Fruit fly (Drosophila melanogaster) whole organism, embryonic: Measurements from ENCODE around the gene CG2772.

ENCODE experiments used
- Aef1 ChIP-seq: fragments of 200-800 bp; sonication (Bioruptor generic); IDR thresholded peaks from 3 replicates; pipeline ENCODE4 v1.3.6; 2022; ENCODE audit warnings: missing biosample characterization, missing genetic modification characterization
- BEAF-32 ChIP-seq: fragments of 200-800 bp; sonication (Bioruptor generic); optimal IDR thresholded peaks from 3 replicates; lab custom pipeline; 2017; ENCODE audit warnings: missing biosample characterization, missing genetic modification characterization, mild to moderate bottlenecking, moderate library complexity, missing genetic modification reagents
- CG10267 ChIP-seq: fragments of 200-800 bp; sonication (Bioruptor generic); optimal IDR thresholded peaks from 2 replicates; lab custom pipeline; 2018; ENCODE audit warnings: missing biosample characterization, mild to moderate bottlenecking, missing genetic modification characterization, moderate library complexity
- CG10431 ChIP-seq: fragments of 200-800 bp; sonication (Bioruptor generic); optimal IDR thresholded peaks from 3 replicates; lab custom pipeline; 2018; ENCODE audit warnings: missing biosample characterization, mild to moderate bottlenecking, missing genetic modification characterization
- CG10979 ChIP-seq: fragments of 200-800 bp; sonication (Bioruptor generic); optimal IDR thresholded peaks from 2 replicates; lab custom pipeline; 2018; ENCODE audit warnings: missing biosample characterization, mild to moderate bottlenecking, missing genetic modification characterization, moderate library complexity
- CG1233 ChIP-seq: fragments of 200-800 bp; sonication (Bioruptor generic); optimal IDR thresholded peaks from 4 replicates; lab custom pipeline; 2018; ENCODE audit warnings: missing biosample characterization, mild to moderate bottlenecking, missing genetic modification characterization
- CG13287 ChIP-seq: fragments of 200-800 bp; sonication (Bioruptor generic); IDR thresholded peaks from 2 replicates; pipeline ENCODE4 v1.3.6; 2022; ENCODE audit warnings: missing biosample characterization, missing genetic modification characterization; ENCODE audit not compliant: partially characterized antibody
- CG13775 ChIP-seq: fragments of 200-800 bp; sonication (Bioruptor generic); optimal IDR thresholded peaks from 3 replicates; lab custom pipeline; 2017; ENCODE audit warnings: missing biosample characterization, mild to moderate bottlenecking, missing genetic modification characterization
- CG14710 ChIP-seq: fragments of 200-800 bp; sonication (Bioruptor generic); optimal IDR thresholded peaks from 3 replicates; lab custom pipeline; 2019; ENCODE audit warnings: missing biosample characterization, mild to moderate bottlenecking, missing genetic modification characterization, moderate library complexity
- CG16863 ChIP-seq: fragments of 200-800 bp; sonication (Bioruptor generic); optimal IDR thresholded peaks from 3 replicates; lab custom pipeline; 2016; ENCODE audit warnings: missing biosample characterization, missing genetic modification characterization
- CG2202 ChIP-seq: fragments of 200-800 bp; sonication (Bioruptor generic); optimal IDR thresholded peaks from 2 replicates; lab custom pipeline; 2018; ENCODE audit warnings: missing biosample characterization, mild to moderate bottlenecking, missing genetic modification characterization
- CG2712 ChIP-seq: fragments of 200-800 bp; optimal IDR thresholded peaks from 3 replicates; lab custom pipeline; 2019; ENCODE audit warnings: missing biosample characterization, mild to moderate bottlenecking, missing genetic modification characterization, moderate library complexity
- CG31388 ChIP-seq: fragments of 200-800 bp; sonication (Bioruptor generic); optimal IDR thresholded peaks from 2 replicates; lab custom pipeline; 2016; ENCODE audit warnings: missing biosample characterization, missing genetic modification characterization
- CG42726 ChIP-seq: fragments of 200-800 bp; sonication (Bioruptor generic); IDR thresholded peaks from 2 replicates; pipeline ENCODE4 v1.3.6; 2022; ENCODE audit warnings: missing biosample characterization, missing genetic modification characterization; ENCODE audit not compliant: partially characterized antibody
- CG4424 ChIP-seq: fragments of 200-800 bp; sonication (Bioruptor generic); optimal IDR thresholded peaks from 3 replicates; lab custom pipeline; 2016; ENCODE audit warnings: missing biosample characterization, missing genetic modification characterization
- CG5953 ChIP-seq: fragments of 200-800 bp; sonication (Bioruptor generic); IDR thresholded peaks from 2 replicates; pipeline ENCODE4 v1.3.6; 2022; ENCODE audit warnings: missing biosample characterization, missing genetic modification characterization
- CG7357 ChIP-seq: fragments of 200-800 bp; sonication (Bioruptor generic); IDR thresholded peaks from 3 replicates; pipeline ENCODE4 v1.3.6; 2022; ENCODE audit warnings: missing biosample characterization, missing genetic modification characterization
- CTCF ChIP-seq: fragments of 200-800 bp; sonication (Bioruptor generic); optimal IDR thresholded peaks from 2 replicates; lab custom pipeline; 2017; ENCODE audit warnings: missing biosample characterization, mild to moderate bottlenecking, missing genetic modification characterization, moderate library complexity
- Chrac-16 ChIP-seq: fragments of 200-800 bp; sonication (Bioruptor generic); optimal IDR thresholded peaks from 3 replicates; lab custom pipeline; 2016; ENCODE audit warnings: missing biosample characterization, missing genetic modification characterization
- CrebB ChIP-seq: fragments of 200-800 bp; sonication (Bioruptor generic); optimal IDR thresholded peaks from 3 replicates; lab custom pipeline; 2018; ENCODE audit warnings: missing biosample characterization, mild to moderate bottlenecking, missing genetic modification characterization
- Dfd ChIP-seq, 2 experiments: fragments of >200 bp; optimal IDR thresholded peaks; 2 replicates each; lab custom pipeline; 2017; ENCODE audit warnings: missing biosample characterization in 2 of 2, missing genetic modification characterization in 2 of 2
- Drgx ChIP-seq: fragments of 200-800 bp; sonication (Bioruptor generic); IDR thresholded peaks from 2 replicates; pipeline ENCODE4 v1.3.6; 2022; ENCODE audit warnings: missing biosample characterization, missing genetic modification characterization
- Jarid2 ChIP-seq: fragments of 200-800 bp; sonication (Bioruptor generic); optimal IDR thresholded peaks from 3 replicates; lab custom pipeline; 2017; ENCODE audit warnings: mild to moderate bottlenecking, missing biosample characterization, missing genetic modification reagents, missing genetic modification characterization
- Mad ChIP-seq: fragments of 200-800 bp; sonication (Bioruptor generic); optimal IDR thresholded peaks from 2 replicates; lab custom pipeline; 2016; ENCODE audit warnings: missing biosample characterization, missing genetic modification characterization
- Mrtf ChIP-seq: fragments of 200-800 bp; sonication (Bioruptor generic); IDR thresholded peaks from 3 replicates; pipeline ENCODE4 v1.3.6; 2022; ENCODE audit warnings: missing biosample characterization, missing genetic modification characterization
- NC2β ChIP-seq: fragments of 200-800 bp; sonication (Bioruptor generic); optimal IDR thresholded peaks from 2 replicates; lab custom pipeline; 2016; ENCODE audit warnings: missing biosample characterization, missing genetic modification characterization
- Nf-YA ChIP-seq: fragments of 200-800 bp; sonication (Bioruptor generic); IDR thresholded peaks from 2 replicates; pipeline ENCODE4 v1.3.6; 2022; ENCODE audit warnings: missing biosample characterization, missing genetic modification characterization
- ato ChIP-seq: fragments of 200-800 bp; sonication (Bioruptor generic); IDR thresholded peaks from 2 replicates; pipeline ENCODE4 v1.3.6; 2022; ENCODE audit warnings: missing biosample characterization, missing genetic modification characterization; ENCODE audit not compliant: partially characterized antibody
- cg ChIP-seq: fragments of 200-800 bp; sonication (Bioruptor generic); optimal IDR thresholded peaks from 3 replicates; lab custom pipeline; 2019; ENCODE audit warnings: missing biosample characterization, mild to moderate bottlenecking, missing genetic modification characterization, moderate library complexity
- chinmo ChIP-seq: fragments of 200-800 bp; sonication (Bioruptor generic); IDR thresholded peaks from 4 replicates; pipeline ENCODE4 v1.3.6; 2022; ENCODE audit warnings: missing biosample characterization, missing genetic modification characterization; ENCODE audit not compliant: partially characterized antibody
- crc ChIP-seq: fragments of 200-800 bp; sonication (Bioruptor generic); optimal IDR thresholded peaks from 2 replicates; lab custom pipeline; 2016; ENCODE audit warnings: missing biosample characterization, missing genetic modification characterization
- dm ChIP-seq: fragments of 200-800 bp; sonication (Bioruptor generic); optimal IDR thresholded peaks from 3 replicates; lab custom pipeline; 2016; ENCODE audit warnings: missing biosample characterization, missing genetic modification characterization
- esg ChIP-seq: fragments of 200-800 bp; sonication (Bioruptor generic); conservative IDR thresholded peaks from 2 replicates; pipeline ENCODE4 v1.3.6; 2022; ENCODE audit warnings: missing biosample characterization, missing genetic modification characterization
- fd102C ChIP-seq: fragments of 200-800 bp; sonication (Bioruptor generic); optimal IDR thresholded peaks from 2 replicates; lab custom pipeline; 2018; ENCODE audit warnings: missing biosample characterization, mild to moderate bottlenecking, missing genetic modification characterization, moderate library complexity
- fd3F ChIP-seq: fragments of 200-800 bp; sonication (Bioruptor generic); optimal IDR thresholded peaks from 2 replicates; lab custom pipeline; 2018; ENCODE audit warnings: missing biosample characterization, mild to moderate bottlenecking, missing genetic modification characterization, moderate library complexity
- pfk ChIP-seq: fragments of 200-800 bp; sonication (Bioruptor generic); optimal IDR thresholded peaks from 2 replicates; lab custom pipeline; 2018; ENCODE audit warnings: missing biosample characterization, mild to moderate bottlenecking, missing genetic modification characterization, moderate library complexity
- pita ChIP-seq: fragments of 200-800 bp; sonication (Bioruptor generic); optimal IDR thresholded peaks from 2 replicates; lab custom pipeline; 2017; ENCODE audit warnings: missing biosample characterization, mild to moderate bottlenecking, missing genetic modification characterization
- sd ChIP-seq: fragments of 200-800 bp; sonication (Bioruptor generic); optimal IDR thresholded peaks from 3 replicates; lab custom pipeline; 2018; ENCODE audit warnings: missing biosample characterization, mild to moderate bottlenecking, missing genetic modification characterization, moderate library complexity
- twi ChIP-seq: fragments of 200-800 bp; optimal IDR thresholded peaks from 2 replicates; lab custom pipeline; 2019; ENCODE audit warnings: missing biosample characterization, mild to moderate bottlenecking, missing genetic modification characterization, moderate library complexity
- vnd ChIP-seq: fragments of 200-800 bp; sonication (Bioruptor generic); IDR thresholded peaks from 3 replicates; pipeline ENCODE4 v1.3.6; 2022; ENCODE audit warnings: missing biosample characterization, missing genetic modification characterization; ENCODE audit not compliant: partially characterized antibody
- wek ChIP-seq: fragments of 200-800 bp; sonication (Bioruptor generic); optimal IDR thresholded peaks from 3 replicates; lab custom pipeline; 2018; ENCODE audit warnings: missing biosample characterization, mild to moderate bottlenecking, missing genetic modification characterization, moderate library complexity
- zen ChIP-seq: fragments of 200-800 bp; sonication (Bioruptor generic); optimal IDR thresholded peaks from 3 replicates; lab custom pipeline; 2018; ENCODE audit warnings: missing biosample characterization, mild to moderate bottlenecking, missing genetic modification characterization, moderate library complexity

The CG2772 gene

dm6 chr2L:3480443-3480839 is 34.6 kb downstream of the CG2772 start (continued):
- TF ChIP-seq CG13287 (GFP tag; lab: Robert Waterston, UW) (no peak), CTCF (GFP tag; lab: Kevin White, UChicago) (peak; percentile 96), CG1233 (GFP tag; lab: Kevin White, UChicago) (peak; percentile 8), CG2712 (tag; lab: Kevin White, UChicago) (peak; percentile 28), CG13775 (no peak), CG31388 (GFP tag; lab: Kevin White, UChicago) (no peak), sd (tag; lab: Kevin White, UChicago) (no peak), pfk (no peak), ato (GFP tag; lab: Robert Waterston, UW) (no peak), crc (GFP tag; lab: Kevin White, UChicago) (no peak), CG10979 (tag; lab: Kevin White, UChicago) (peak; percentile 14), NC2β (GFP tag; lab: Kevin White, UChicago) (no peak), dm (GFP tag; lab: Kevin White, UChicago) (no peak), zen (tag; lab: Kevin White, UChicago) (peak; percentile 18), esg (GFP tag; lab: Robert Waterston, UW) (no peak), Chrac-16 (GFP tag; lab: Kevin White, UChicago) (no peak), Mad (GFP tag; lab: Kevin White, UChicago) (no peak), CG7357 (GFP tag; lab: Robert Waterston, UW) (no peak), Jarid2 (GFP tag; lab: Kevin White, UChicago) (no peak), CG5953 (no peak), CG16863 (no peak), vnd (GFP tag; lab: Robert Waterston, UW) (no peak), Nf-YA (no peak), twi (tag; lab: Kevin White, UChicago) (no peak), CG14710 (peak; percentile 19), Dfd (GFP tag; optimal IDR thresholded peaks at IDR 0.05; lab: Kevin White, UChicago) (no peak), Aef1 (GFP tag; lab: Robert Waterston, UW) (no peak), CG42726 (GFP tag; lab: Robert Waterston, UW) (no peak), CG4424 (GFP tag; lab: Kevin White, UChicago) (peak; percentile 1), CG10267 (tag; lab: Kevin White, UChicago) (peak; percentile 82), CrebB (tag; lab: Kevin White, UChicago) (no peak), pita (GFP tag; lab: Kevin White, UChicago) (no peak), cg (GFP tag; lab: Kevin White, UChicago) (peak; percentile 67), wek (no peak), CG2202 (tag; lab: Kevin White, UChicago) (peak; percentile 12), BEAF-32 (GFP tag; lab: Kevin White, UChicago) (no peak), fd102C (GFP tag; lab: Kevin White, UChicago) (no peak)

dm6 chr2L:3482037-3482436 is 36.2 kb downstream of the CG2772 start:
- TF ChIP-seq CG10431 (no peak), fd3F (GFP tag; lab: Kevin White, UChicago) (no peak), Mrtf (no peak), CG7357 (GFP tag; lab: Robert Waterston, UW) (no peak), chinmo (GFP tag; lab: Robert Waterston, UW) (no peak), Drgx (peak; percentile 80)
